Fruit fly (Drosophila melanogaster) whole organism, embryonic: ENCODE measurements around the gene CG31960.

Experiments used
- Aef1 ChIP-seq: fragments of 200-800 bp; sonication (Bioruptor generic); IDR thresholded peaks from 3 replicates; pipeline ENCODE4 v1.3.6; 2022; ENCODE audit warnings: missing biosample characterization, missing genetic modification characterization
- CG10462 ChIP-seq: fragments of 200-800 bp; sonication (Bioruptor generic); optimal IDR thresholded peaks from 2 replicates; lab custom pipeline; 2016; ENCODE audit warnings: missing biosample characterization, missing genetic modification characterization
- CG11085 ChIP-seq: fragments of 200-800 bp; sonication (Bioruptor generic); IDR thresholded peaks from 2 replicates; pipeline ENCODE4 v1.3.6; 2022; ENCODE audit warnings: missing biosample characterization, missing genetic modification characterization
- CG13424 ChIP-seq: fragments of 200-800 bp; sonication (Bioruptor generic); optimal IDR thresholded peaks from 2 replicates; lab custom pipeline; 2019; ENCODE audit warnings: missing biosample characterization, mild to moderate bottlenecking, missing genetic modification characterization, moderate library complexity
- CG16863 ChIP-seq: fragments of 200-800 bp; sonication (Bioruptor generic); optimal IDR thresholded peaks from 3 replicates; lab custom pipeline; 2016; ENCODE audit warnings: missing biosample characterization, missing genetic modification characterization
- CG2116 ChIP-seq: fragments of 200-800 bp; sonication (Bioruptor generic); optimal IDR thresholded peaks from 3 replicates; lab custom pipeline; 2018; ENCODE audit warnings: missing biosample characterization, mild to moderate bottlenecking, missing genetic modification characterization
- CG30403 ChIP-seq: fragments of 200-800 bp; sonication (Bioruptor generic); optimal IDR thresholded peaks from 3 replicates; lab custom pipeline; 2016; ENCODE audit warnings: missing biosample characterization, missing genetic modification characterization
- CG33557 ChIP-seq: fragments of 200-800 bp; sonication (Bioruptor generic); optimal IDR thresholded peaks from 2 replicates; lab custom pipeline; 2019; ENCODE audit warnings: missing biosample characterization, mild to moderate bottlenecking, missing genetic modification characterization, moderate library complexity
- CG34422 ChIP-seq: fragments of 200-800 bp; sonication (Bioruptor generic); IDR thresholded peaks from 3 replicates; pipeline ENCODE4 v1.3.6; 2022; ENCODE audit warnings: missing biosample characterization, missing genetic modification characterization
- CG6272 ChIP-seq: fragments of 200-800 bp; sonication (Bioruptor generic); IDR thresholded peaks from 2 replicates; pipeline ENCODE4 v1.3.6; 2022; ENCODE audit warnings: missing biosample characterization, missing genetic modification characterization
- CG7928 ChIP-seq: fragments of 200-800 bp; sonication (Bioruptor generic); optimal IDR thresholded peaks from 2 replicates; lab custom pipeline; 2017; ENCODE audit warnings: missing biosample characterization, mild to moderate bottlenecking, missing genetic modification characterization
- CG8359 ChIP-seq: fragments of 200-800 bp; sonication (Bioruptor generic); optimal IDR thresholded peaks from 2 replicates; lab custom pipeline; 2017; ENCODE audit warnings: missing biosample characterization, mild to moderate bottlenecking, missing genetic modification characterization, borderline replicate concordance
- CG8924 ChIP-seq: fragments of 200-800 bp; optimal IDR thresholded peaks from 3 replicates; lab custom pipeline; 2019; ENCODE audit warnings: missing biosample characterization, mild to moderate bottlenecking, missing genetic modification characterization, moderate library complexity
- Dip2 ChIP-seq: fragments of 200-800 bp; sonication (Bioruptor generic); IDR thresholded peaks from 2 replicates; pipeline ENCODE4 v1.3.6; 2022; ENCODE audit warnings: missing biosample characterization, missing genetic modification characterization
- Eip74EF ChIP-seq, 2 experiments: fragments of 200-800 bp in 1 of 2; fragments of >200 bp in 1 of 2; sonication (Bioruptor generic) in 1 of 2; optimal IDR thresholded peaks; 2 replicates each; lab custom pipeline; 2017 to 2019; ENCODE audit warnings: missing biosample characterization in 2 of 2, missing genetic modification characterization in 2 of 2, mild to moderate bottlenecking in 1 of 2, moderate library complexity in 1 of 2
- Lhr ChIP-seq: fragments of 200-800 bp; sonication (Bioruptor generic); optimal IDR thresholded peaks from 3 replicates; lab custom pipeline; 2017; ENCODE audit warnings: mild to moderate bottlenecking, missing biosample characterization, missing genetic modification reagents, missing genetic modification characterization
- MTF-1 ChIP-seq: fragments of 200-800 bp; sonication (Bioruptor generic); optimal IDR thresholded peaks from 2 replicates; lab custom pipeline; 2018; ENCODE audit warnings: missing biosample characterization, mild to moderate bottlenecking, missing genetic modification characterization, borderline replicate concordance
- Pdp1 ChIP-seq, 2 experiments: fragments of 200-800 bp; sonication (Bioruptor generic); optimal IDR thresholded peaks; 3 replicates each; lab custom pipeline; 2016; ENCODE audit warnings: missing biosample characterization in 2 of 2, missing genetic modification characterization in 2 of 2, mild to moderate bottlenecking in 1 of 2, moderate library complexity in 1 of 2
- Ptx1 ChIP-seq: fragments of 200-800 bp; sonication (Bioruptor generic); IDR thresholded peaks from 2 replicates; pipeline ENCODE4 v1.3.6; 2022; ENCODE audit warnings: missing biosample characterization, missing genetic modification characterization
- Ravus ChIP-seq: fragments of 200-800 bp; sonication (Bioruptor generic); IDR thresholded peaks from 2 replicates; pipeline ENCODE4 v1.3.6; 2022; ENCODE audit warnings: missing biosample characterization, missing genetic modification characterization
- Scr ChIP-seq: fragments of 200-800 bp; sonication (Bioruptor generic); IDR thresholded peaks from 2 replicates; pipeline ENCODE4 v1.3.6; 2022; ENCODE audit warnings: missing biosample characterization, missing genetic modification characterization; ENCODE audit not compliant: partially characterized antibody
- Sry-β ChIP-seq: fragments of 200-800 bp; sonication (Bioruptor generic); optimal IDR thresholded peaks from 2 replicates; lab custom pipeline; 2018; ENCODE audit warnings: missing biosample characterization, mild to moderate bottlenecking, missing genetic modification characterization, moderate library complexity
- ab ChIP-seq: fragments of 200-800 bp; sonication (Bioruptor generic); optimal IDR thresholded peaks from 2 replicates; lab custom pipeline; 2016; ENCODE audit warnings: missing biosample characterization, missing genetic modification characterization
- abd-A ChIP-seq: fragments of 200-800 bp; sonication (Bioruptor generic); optimal IDR thresholded peaks from 3 replicates; lab custom pipeline; 2019; ENCODE audit warnings: missing biosample characterization, mild to moderate bottlenecking, missing genetic modification characterization, moderate library complexity
- ase ChIP-seq: fragments of 200-800 bp; sonication (Bioruptor generic); IDR thresholded peaks from 3 replicates; pipeline ENCODE4 v1.3.6; 2022; ENCODE audit warnings: missing biosample characterization, missing genetic modification characterization
- bigmax ChIP-seq: fragments of 200-800 bp; sonication (Bioruptor generic); optimal IDR thresholded peaks from 2 replicates; lab custom pipeline; 2018; ENCODE audit warnings: missing biosample characterization, mild to moderate bottlenecking, missing genetic modification characterization
- caup ChIP-seq: fragments of 200-800 bp; sonication (Bioruptor generic); optimal IDR thresholded peaks from 3 replicates; lab custom pipeline; 2017; ENCODE audit warnings: missing biosample characterization, mild to moderate bottlenecking, missing genetic modification characterization, moderate library complexity; ENCODE audit not compliant: severe bottlenecking
- corto ChIP-seq: fragments of 200-800 bp; sonication (Bioruptor generic); optimal IDR thresholded peaks from 2 replicates; lab custom pipeline; 2016; ENCODE audit warnings: missing biosample characterization, mild to moderate bottlenecking, missing genetic modification characterization, moderate library complexity
- crol ChIP-seq: fragments of 200-800 bp; sonication (Bioruptor generic); IDR thresholded peaks from 2 replicates; pipeline ENCODE4 v1.3.6; 2022; ENCODE audit warnings: missing biosample characterization, missing genetic modification characterization
- disco-r ChIP-seq: fragments of 200-800 bp; sonication (Bioruptor generic); optimal IDR thresholded peaks from 2 replicates; lab custom pipeline; 2016; ENCODE audit warnings: missing biosample characterization, missing genetic modification characterization
- dmrt99B ChIP-seq: fragments of 200-800 bp; sonication (Bioruptor generic); optimal IDR thresholded peaks from 2 replicates; lab custom pipeline; 2018; ENCODE audit warnings: missing biosample characterization, mild to moderate bottlenecking, missing genetic modification characterization, moderate library complexity
- eyg ChIP-seq: fragments of 200-800 bp; sonication (Bioruptor generic); optimal IDR thresholded peaks from 3 replicates; lab custom pipeline; 2016; ENCODE audit warnings: missing biosample characterization, missing genetic modification characterization
- fd102C ChIP-seq: fragments of 200-800 bp; sonication (Bioruptor generic); optimal IDR thresholded peaks from 2 replicates; lab custom pipeline; 2018; ENCODE audit warnings: missing biosample characterization, mild to moderate bottlenecking, missing genetic modification characterization, moderate library complexity
- fu2 ChIP-seq: fragments of 200-800 bp; sonication (Bioruptor generic); optimal IDR thresholded peaks from 2 replicates; lab custom pipeline; 2016; ENCODE audit warnings: missing biosample characterization, missing genetic modification characterization
- gce ChIP-seq: fragments of 200-800 bp; sonication (Bioruptor generic); IDR thresholded peaks from 3 replicates; pipeline ENCODE4 v1.3.6; 2022; ENCODE audit warnings: missing biosample characterization, missing genetic modification characterization
- gem ChIP-seq: fragments of 200-800 bp; sonication (Bioruptor generic); optimal IDR thresholded peaks from 2 replicates; lab custom pipeline; 2019; ENCODE audit warnings: missing biosample characterization, mild to moderate bottlenecking, missing genetic modification characterization, moderate library complexity
- ind ChIP-seq: fragments of 200-800 bp; sonication (Bioruptor generic); optimal IDR thresholded peaks from 3 replicates; lab custom pipeline; 2016; ENCODE audit warnings: missing biosample characterization, missing genetic modification characterization
- lilli ChIP-seq: fragments of 200-800 bp; sonication (Bioruptor generic); optimal IDR thresholded peaks from 3 replicates; lab custom pipeline; 2016; ENCODE audit warnings: missing biosample characterization, missing genetic modification characterization
- onecut ChIP-seq: fragments of 200-800 bp; sonication (Bioruptor generic); IDR thresholded peaks from 2 replicates; pipeline ENCODE4 v1.3.6; 2022; ENCODE audit warnings: missing biosample characterization, missing genetic modification characterization
- pfk ChIP-seq: fragments of 200-800 bp; sonication (Bioruptor generic); optimal IDR thresholded peaks from 2 replicates; lab custom pipeline; 2018; ENCODE audit warnings: missing biosample characterization, mild to moderate bottlenecking, missing genetic modification characterization, moderate library complexity
- pho ChIP-seq: fragments of 200-800 bp; sonication (Bioruptor generic); optimal IDR thresholded peaks from 2 replicates; lab custom pipeline; 2016; ENCODE audit warnings: missing biosample characterization, missing genetic modification characterization
- phol ChIP-seq: fragments of 200-800 bp; sonication (Bioruptor generic); optimal IDR thresholded peaks from 3 replicates; lab custom pipeline; 2018; ENCODE audit warnings: missing biosample characterization, mild to moderate bottlenecking, missing genetic modification characterization, moderate library complexity
- pita ChIP-seq: fragments of 200-800 bp; sonication (Bioruptor generic); optimal IDR thresholded peaks from 2 replicates; lab custom pipeline; 2017; ENCODE audit warnings: missing biosample characterization, mild to moderate bottlenecking, missing genetic modification characterization
- ro ChIP-seq: fragments of 200-800 bp; sonication (Bioruptor generic); IDR thresholded peaks from 2 replicates; pipeline ENCODE4 v1.3.6; 2022; ENCODE audit warnings: missing biosample characterization, missing genetic modification characterization
- ssp ChIP-seq: fragments of 200-800 bp; sonication (Bioruptor generic); IDR thresholded peaks from 2 replicates; pipeline ENCODE4 v1.3.6; 2022; ENCODE audit warnings: missing biosample characterization, missing genetic modification characterization
- vfl ChIP-seq: fragments of 200-800 bp; sonication (Bioruptor generic); optimal IDR thresholded peaks from 2 replicates; lab custom pipeline; 2016; ENCODE audit warnings: missing biosample characterization, missing genetic modification characterization
- wek ChIP-seq: fragments of 200-800 bp; sonication (Bioruptor generic); optimal IDR thresholded peaks from 3 replicates; lab custom pipeline; 2018; ENCODE audit warnings: missing biosample characterization, mild to moderate bottlenecking, missing genetic modification characterization, moderate library complexity
- wor ChIP-seq: fragments of 200-800 bp; sonication (Bioruptor generic); IDR thresholded peaks from 2 replicates; pipeline ENCODE4 v1.3.6; 2022; ENCODE audit warnings: missing biosample characterization, missing genetic modification characterization
- zfh1 ChIP-seq: fragments of 200-800 bp; sonication (Bioruptor generic); IDR thresholded peaks from 3 replicates; pipeline ENCODE4 v1.3.6; 2022; ENCODE audit warnings: missing biosample characterization, missing genetic modification characterization

Gene CG31960

DNA sequence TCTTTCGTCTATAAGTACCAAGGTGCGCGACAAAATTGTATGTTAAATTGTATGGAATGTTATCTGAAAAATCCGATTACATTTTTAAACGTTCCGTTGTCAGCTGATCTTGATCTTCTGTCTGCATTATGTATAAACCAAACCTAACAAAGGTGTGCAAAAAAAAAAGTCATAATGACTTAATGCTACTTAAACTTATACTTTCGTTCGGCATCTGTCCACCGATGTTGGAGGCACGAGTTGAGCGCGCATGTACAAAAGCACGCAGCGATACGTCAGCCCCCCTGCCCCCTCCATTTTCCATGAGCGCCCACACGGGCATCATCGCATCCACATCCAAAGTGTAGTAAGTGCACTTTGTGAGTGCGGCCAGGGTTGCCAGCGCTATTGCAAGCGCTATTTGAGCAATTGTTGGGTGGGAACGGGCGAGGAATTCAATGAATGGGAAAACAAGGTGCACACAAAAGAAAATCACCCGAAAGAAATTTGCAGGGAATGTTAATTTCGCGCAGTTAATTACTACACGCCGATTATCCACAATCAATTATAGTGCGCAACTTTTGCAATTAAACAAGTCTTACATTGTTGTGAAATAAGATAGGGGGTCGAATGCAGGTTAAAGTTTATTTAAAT lies 20.0 kb downstream of the CG31960 start (continued):
- peak; percentile 95 for TF ChIP-seq pho (GFP tag; lab: Kevin White, UChicago)
- TF ChIP-seq Aef1, result peak; percentile 95
- peak; percentile 97 for TF ChIP-seq CG8924 (tag; lab: Kevin White, UChicago)
- TF ChIP-seq wek (GFP tag; lab: Kevin White, UChicago), result peak; percentile 97
- TF ChIP-seq ase (GFP tag; lab: Robert Waterston, UW), result peak; percentile 97
- TF ChIP-seq ind (GFP tag; lab: Kevin White, UChicago), result peak; percentile 98
- peak; percentile 77 for TF ChIP-seq Sry-β (GFP tag; lab: Kevin White, UChicago)
- TF ChIP-seq fu2 (GFP tag; lab: Kevin White, UChicago), result peak; percentile 94
- peak in 1 of 2 experiments; percentile 99 for TF ChIP-seq Eip74EF (GFP tag; optimal IDR thresholded peaks at IDR 0.05; lab: Kevin White, UChicago)
- TF ChIP-seq ssp, result peak; percentile 91
- peak; percentile 95 for TF ChIP-seq disco-r (GFP tag; lab: Kevin White, UChicago)
- TF ChIP-seq Dip2 (GFP tag; lab: Robert Waterston, UW), result peak; percentile 66
- TF ChIP-seq MTF-1 (GFP tag; lab: Kevin White, UChicago), result peak; percentile 98
- TF ChIP-seq wor (GFP tag; lab: Robert Waterston, UW), result peak; percentile 98
- peak; percentile 95 for TF ChIP-seq CG8359
- TF ChIP-seq pita (GFP tag; lab: Kevin White, UChicago), result no peak
- peak; percentile 98 for TF ChIP-seq gce
- TF ChIP-seq abd-A (tag; lab: Kevin White, UChicago), result peak; percentile 98
- peak; percentile 93 for TF ChIP-seq CG10462 (GFP tag; lab: Kevin White, UChicago)
- TF ChIP-seq vfl (GFP tag; lab: Kevin White, UChicago), result peak; percentile 90
- peak; percentile 93 for TF ChIP-seq ro
- TF ChIP-seq onecut (GFP tag; lab: Robert Waterston, UW), result peak; percentile 97
- TF ChIP-seq ab (GFP tag; lab: Kevin White, UChicago), result peak; percentile 93
- TF ChIP-seq corto, result peak; percentile 20
- peak; percentile 99 for TF ChIP-seq gem (tag; lab: Kevin White, UChicago)
- TF ChIP-seq CG13424 (tag; lab: Kevin White, UChicago), result peak; percentile 99
- TF ChIP-seq CG30403 (GFP tag; lab: Kevin White, UChicago), result peak; percentile 97
- TF ChIP-seq Ravus (GFP tag; lab: Robert Waterston, UW), result peak; percentile 93
- peak; percentile 98 for TF ChIP-seq CG16863 (GFP tag; lab: Kevin White, UChicago)
- peak; percentile 82 for TF ChIP-seq CG33557 (GFP tag; lab: Kevin White, UChicago)
- peak; percentile 97 for TF ChIP-seq lilli (GFP tag; lab: Kevin White, UChicago)
- TF ChIP-seq Ptx1 (GFP tag; lab: Robert Waterston, UW), result peak; percentile 98
- TF ChIP-seq CG7928 (GFP tag; lab: Kevin White, UChicago), result peak; percentile 77
- TF ChIP-seq CG2116 (GFP tag; lab: Kevin White, UChicago), result peak; percentile 82
- 0 out of 2 replicates have a peak, but pooled peaks have one; percentile 25 for TF ChIP-seq Scr
- TF ChIP-seq Pdp1 (GFP tag; optimal IDR thresholded peaks at IDR 0.05; lab: Kevin White, UChicago), result peak; percentile 97 to 98
- TF ChIP-seq pfk (GFP tag; lab: Kevin White, UChicago), result peak; percentile 59
- peak; percentile 99 for TF ChIP-seq dmrt99B (tag; lab: Kevin White, UChicago)
- peak; percentile 95 for TF ChIP-seq Lhr
- peak; percentile 88 for TF ChIP-seq CG11085
- TF ChIP-seq zfh1, result peak; percentile 97
- peak; percentile 98 for TF ChIP-seq phol (tag; lab: Kevin White, UChicago)
- TF ChIP-seq caup (GFP tag; lab: Kevin White, UChicago), result peak; percentile 98
- TF ChIP-seq eyg (GFP tag; lab: Kevin White, UChicago), result peak; percentile 97
- peak; percentile 89 for TF ChIP-seq crol
- peak; percentile 93 for TF ChIP-seq CG6272 (GFP tag; lab: Robert Waterston, UW)
- TF ChIP-seq CG34422 (GFP tag; lab: Robert Waterston, UW), result peak; percentile 99
- peak; percentile 54 for TF ChIP-seq fd102C (GFP tag; lab: Kevin White, UChicago)
- peak; percentile 78 for TF ChIP-seq bigmax (GFP tag; lab: Kevin White, UChicago)
